Fruit fly (Drosophila melanogaster) whole organism, embryonic: ENCODE results near the gene Spn27A.
A peak's percentile ranks its signal among the peaks of the same experiment; 100 is the strongest.

Experiments used
- Abd-B ChIP-seq: fragments of 200-800 bp; sonication (Bioruptor generic); optimal IDR thresholded peaks from 2 replicates; lab custom pipeline; 2018; ENCODE audit warnings: missing biosample characterization, mild to moderate bottlenecking, missing genetic modification characterization, moderate library complexity
- Antp ChIP-seq: fragments of 200-800 bp; sonication (Bioruptor generic); optimal IDR thresholded peaks from 3 replicates; lab custom pipeline; 2016; ENCODE audit warnings: missing biosample characterization, missing genetic modification characterization
- Atf3 ChIP-seq: fragments of 200-800 bp; sonication (Bioruptor generic); optimal IDR thresholded peaks from 3 replicates; lab custom pipeline; 2016; ENCODE audit warnings: missing biosample characterization, missing genetic modification characterization
- Bdp1 ChIP-seq: fragments of 200-800 bp; sonication (Bioruptor generic); optimal IDR thresholded peaks from 3 replicates; lab custom pipeline; 2016; ENCODE audit warnings: missing biosample characterization, missing genetic modification characterization
- CG11504 ChIP-seq: fragments of 200-800 bp; sonication (Bioruptor generic); optimal IDR thresholded peaks from 3 replicates; lab custom pipeline; 2019; ENCODE audit warnings: missing biosample characterization, mild to moderate bottlenecking, missing genetic modification characterization, moderate library complexity
- CG1233 ChIP-seq: fragments of 200-800 bp; sonication (Bioruptor generic); optimal IDR thresholded peaks from 4 replicates; lab custom pipeline; 2018; ENCODE audit warnings: missing biosample characterization, mild to moderate bottlenecking, missing genetic modification characterization
- CG13894 ChIP-seq: fragments of 200-800 bp; sonication (Bioruptor generic); optimal IDR thresholded peaks from 3 replicates; lab custom pipeline; 2018; ENCODE audit warnings: missing biosample characterization, mild to moderate bottlenecking, missing genetic modification characterization, moderate library complexity
- CG14014 ChIP-seq: fragments of 200-800 bp; sonication (Bioruptor generic); IDR thresholded peaks from 2 replicates; pipeline ENCODE4 v1.3.6; 2022; ENCODE audit warnings: missing biosample characterization, missing genetic modification characterization
- CG15514 ChIP-seq: fragments of 200-800 bp; sonication (Bioruptor generic); optimal IDR thresholded peaks from 3 replicates; lab custom pipeline; 2017; ENCODE audit warnings: missing biosample characterization, missing genetic modification characterization, mild to moderate bottlenecking, moderate library complexity, missing genetic modification reagents
- CG17186 ChIP-seq: fragments of 200-800 bp; sonication (Bioruptor generic); optimal IDR thresholded peaks from 3 replicates; lab custom pipeline; 2017; ENCODE audit warnings: missing biosample characterization, missing genetic modification reagents, missing genetic modification characterization
- CG17829 ChIP-seq: fragments of 200-800 bp; optimal IDR thresholded peaks from 2 replicates; lab custom pipeline; 2019; ENCODE audit warnings: missing biosample characterization, mild to moderate bottlenecking, missing genetic modification characterization, moderate library complexity
- CG2116 ChIP-seq: fragments of 200-800 bp; sonication (Bioruptor generic); optimal IDR thresholded peaks from 3 replicates; lab custom pipeline; 2018; ENCODE audit warnings: missing biosample characterization, mild to moderate bottlenecking, missing genetic modification characterization
- CG2129 ChIP-seq: fragments of 200-800 bp; sonication (Bioruptor generic); IDR thresholded peaks from 2 replicates; pipeline ENCODE4 v1.3.6; 2022; ENCODE audit warnings: missing biosample characterization, missing genetic modification characterization; ENCODE audit not compliant: partially characterized antibody
- CG2678 ChIP-seq: fragments of 200-800 bp; sonication (Bioruptor generic); optimal IDR thresholded peaks from 3 replicates; lab custom pipeline; 2019; ENCODE audit warnings: missing biosample characterization, mild to moderate bottlenecking, missing genetic modification characterization, moderate library complexity
- CG4360 ChIP-seq: fragments of 200-800 bp; sonication (Bioruptor generic); IDR thresholded peaks from 2 replicates; pipeline ENCODE4 v1.3.6; 2022; ENCODE audit warnings: missing biosample characterization, missing genetic modification characterization
- CG6689 ChIP-seq: fragments of 200-800 bp; sonication (Bioruptor generic); IDR thresholded peaks from 2 replicates; pipeline ENCODE4 v1.3.6; 2022; ENCODE audit warnings: missing biosample characterization, missing genetic modification characterization
- CG9727 ChIP-seq: fragments of 200-800 bp; sonication (Bioruptor generic); optimal IDR thresholded peaks from 3 replicates; lab custom pipeline; 2017; ENCODE audit warnings: missing biosample characterization, mild to moderate bottlenecking, missing genetic modification characterization
- CG9797 ChIP-seq: fragments of 200-800 bp; sonication (Bioruptor generic); optimal IDR thresholded peaks from 3 replicates; lab custom pipeline; 2018; ENCODE audit warnings: missing biosample characterization, mild to moderate bottlenecking, missing genetic modification characterization
- Dfd ChIP-seq, 2 experiments: fragments of >200 bp; optimal IDR thresholded peaks; 2 replicates each; lab custom pipeline; 2017; ENCODE audit warnings: missing biosample characterization in 2 of 2, missing genetic modification characterization in 2 of 2
- Drgx ChIP-seq: fragments of 200-800 bp; sonication (Bioruptor generic); IDR thresholded peaks from 2 replicates; pipeline ENCODE4 v1.3.6; 2022; ENCODE audit warnings: missing biosample characterization, missing genetic modification characterization
- H15 ChIP-seq: fragments of 200-800 bp; sonication (Bioruptor generic); IDR thresholded peaks from 3 replicates; pipeline ENCODE4 v1.3.6; 2022; ENCODE audit warnings: missing biosample characterization, missing genetic modification characterization
- HLH54F ChIP-seq: fragments of 200-800 bp; sonication (Bioruptor generic); optimal IDR thresholded peaks from 3 replicates; lab custom pipeline; 2016; ENCODE audit warnings: missing biosample characterization, missing genetic modification characterization
- HLHmδ ChIP-seq: fragments of 200-800 bp; sonication (Bioruptor generic); optimal IDR thresholded peaks from 2 replicates; lab custom pipeline; 2018; ENCODE audit warnings: missing biosample characterization, mild to moderate bottlenecking, missing genetic modification characterization, moderate library complexity
- HmgD ChIP-seq: fragments of 200-800 bp; sonication (Bioruptor generic); optimal IDR thresholded peaks from 3 replicates; lab custom pipeline; 2016; ENCODE audit warnings: missing biosample characterization, missing genetic modification characterization
- MBD-R2 ChIP-seq: fragments of 200-800 bp; sonication (Bioruptor generic); IDR thresholded peaks from 2 replicates; pipeline ENCODE4 v1.3.6; 2022; ENCODE audit warnings: missing biosample characterization, missing genetic modification characterization
- MESR4 ChIP-seq: fragments of 200-800 bp; sonication (Bioruptor generic); optimal IDR thresholded peaks from 2 replicates; lab custom pipeline; 2018; ENCODE audit warnings: missing biosample characterization, mild to moderate bottlenecking, missing genetic modification characterization, moderate library complexity
- Nf-YC ChIP-seq: fragments of 200-800 bp; optimal IDR thresholded peaks from 3 replicates; lab custom pipeline; 2019; ENCODE audit warnings: missing biosample characterization, mild to moderate bottlenecking, missing genetic modification characterization, moderate library complexity
- Ravus ChIP-seq: fragments of 200-800 bp; sonication (Bioruptor generic); IDR thresholded peaks from 2 replicates; pipeline ENCODE4 v1.3.6; 2022; ENCODE audit warnings: missing biosample characterization, missing genetic modification characterization
- Rfx ChIP-seq: fragments of 200-800 bp; sonication (Bioruptor generic); IDR thresholded peaks from 2 replicates; pipeline ENCODE4 v1.3.6; 2022; ENCODE audit warnings: missing biosample characterization, missing genetic modification characterization
- Sin3A ChIP-seq: fragments of >200 bp; optimal IDR thresholded peaks from 2 replicates; lab custom pipeline; 2018
- TFAM ChIP-seq: fragments of 200-800 bp; sonication (Bioruptor generic); optimal IDR thresholded peaks from 2 replicates; lab custom pipeline; 2017; ENCODE audit warnings: missing biosample characterization, missing genetic modification characterization, inconsistent platforms
- al ChIP-seq: fragments of 200-800 bp; sonication (Bioruptor generic); IDR thresholded peaks from 2 replicates; pipeline ENCODE4 v1.3.6; 2022; ENCODE audit warnings: missing biosample characterization, missing genetic modification characterization
- ara ChIP-seq: fragments of 200-800 bp; sonication (Bioruptor generic); IDR thresholded peaks from 2 replicates; pipeline ENCODE4 v1.3.6; 2022; ENCODE audit warnings: missing biosample characterization, missing genetic modification characterization
- cad ChIP-seq: fragments of >200 bp; optimal IDR thresholded peaks from 2 replicates; lab custom pipeline; 2017; ENCODE audit warnings: missing biosample characterization, missing genetic modification characterization
- cas ChIP-seq: fragments of 200-800 bp; sonication (Bioruptor generic); IDR thresholded peaks from 2 replicates; pipeline ENCODE4 v1.3.6; 2022; ENCODE audit warnings: missing biosample characterization, missing genetic modification characterization
- da ChIP-seq: fragments of 200-800 bp; sonication (Bioruptor generic); optimal IDR thresholded peaks from 2 replicates; lab custom pipeline; 2016; ENCODE audit warnings: missing biosample characterization, missing genetic modification characterization
- danr ChIP-seq: fragments of 200-800 bp; sonication (Bioruptor generic); IDR thresholded peaks from 2 replicates; pipeline ENCODE4 v1.3.6; 2022; ENCODE audit warnings: missing biosample characterization, missing genetic modification characterization
- her ChIP-seq: fragments of 200-800 bp; sonication (Bioruptor generic); optimal IDR thresholded peaks from 2 replicates; lab custom pipeline; 2016; ENCODE audit warnings: missing biosample characterization, missing genetic modification characterization
- kay ChIP-seq: fragments of 200-800 bp; sonication (Bioruptor generic); optimal IDR thresholded peaks from 2 replicates; lab custom pipeline; 2016; ENCODE audit warnings: missing biosample characterization, missing genetic modification characterization
- pan ChIP-seq, 4 experiments: fragments of >200 bp in 3 of 4; fragments of 200-800 bp in 1 of 4; sonication (Bioruptor generic) in 1 of 4; optimal IDR thresholded peaks in 3 of 4; IDR thresholded peaks in 1 of 4; 2 replicates each; pipeline versions ENCODE4 v1.3.6 to Lab custom; 2017 to 2022; ENCODE audit warnings: missing biosample characterization in 2 of 4, missing genetic modification characterization in 2 of 4, mixed read lengths in 1 of 4
- pnt ChIP-seq: fragments of 200-800 bp; sonication (Bioruptor generic); optimal IDR thresholded peaks from 3 replicates; lab custom pipeline; 2016; ENCODE audit warnings: missing biosample characterization, missing genetic modification characterization
- psq ChIP-seq: fragments of 200-800 bp; sonication (Bioruptor generic); optimal IDR thresholded peaks from 2 replicates; lab custom pipeline; 2017; ENCODE audit warnings: missing biosample characterization, missing genetic modification characterization
- sens-2 ChIP-seq: fragments of 200-800 bp; sonication (Bioruptor generic); IDR thresholded peaks from 2 replicates; pipeline ENCODE4 v1.3.6; 2022; ENCODE audit warnings: missing biosample characterization, missing genetic modification characterization
- trem ChIP-seq: fragments of 200-800 bp; optimal IDR thresholded peaks from 3 replicates; lab custom pipeline; 2019; ENCODE audit warnings: missing biosample characterization, mild to moderate bottlenecking, missing genetic modification characterization, moderate library complexity
- ttk ChIP-seq: fragments of 200-800 bp; sonication (Bioruptor generic); IDR thresholded peaks from 2 replicates; pipeline ENCODE4 v2.1.2; 2022; ENCODE audit warnings: missing biosample characterization, missing genetic modification characterization
- twi ChIP-seq: fragments of 200-800 bp; optimal IDR thresholded peaks from 2 replicates; lab custom pipeline; 2019; ENCODE audit warnings: missing biosample characterization, mild to moderate bottlenecking, missing genetic modification characterization, moderate library complexity
- unpg ChIP-seq: fragments of 200-800 bp; sonication (Bioruptor generic); optimal IDR thresholded peaks from 3 replicates; lab custom pipeline; 2018; ENCODE audit warnings: missing biosample characterization, mild to moderate bottlenecking, missing genetic modification characterization, moderate library complexity
- vfl ChIP-seq: fragments of 200-800 bp; sonication (Bioruptor generic); optimal IDR thresholded peaks from 2 replicates; lab custom pipeline; 2016; ENCODE audit warnings: missing biosample characterization, missing genetic modification characterization
- z ChIP-seq: fragments of 200-800 bp; sonication (Bioruptor generic); IDR thresholded peaks from 3 replicates; pipeline ENCODE4 v1.3.6; 2022; ENCODE audit warnings: missing biosample characterization, missing genetic modification characterization

Spn27A gene

dm6 chr2L:6683992-6684882 lies 11.1 kb upstream of the Spn27A start, which contains the start of gene Nhe3 (continued):
- TF ChIP-seq Antp (peak; percentile 77), HmgD (GFP tag; lab: Kevin White, UChicago) (no peak), CG4360 (GFP tag; lab: Robert Waterston, UW) (no peak), cad (GFP tag; lab: Kevin White, UChicago) (no peak), z (no peak), Sin3A (lab: Kevin White, UChicago) (peak; percentile 67), Nf-YC (peak; percentile 67), CG6689 (peak; percentile 87), pnt (GFP tag; lab: Kevin White, UChicago) (peak; percentile 57), Drgx (GFP tag; lab: Robert Waterston, UW) (peak; percentile 67), CG15514 (GFP tag; lab: Kevin White, UChicago) (peak; percentile 76), Bdp1 (GFP tag; lab: Kevin White, UChicago) (peak; percentile 74), twi (tag; lab: Kevin White, UChicago) (peak; percentile 56), CG2678 (tag; lab: Kevin White, UChicago) (peak; percentile 82), H15 (GFP tag; lab: Robert Waterston, UW) (peak; percentile 82), CG1233 (peak; percentile 73), ara (peak; percentile 78), HLHmδ (GFP tag; lab: Kevin White, UChicago) (no peak), Dfd (GFP tag; optimal IDR thresholded peaks at IDR 0.05; lab: Kevin White, UChicago) (no peak), pan (optimal IDR thresholded peaks at IDR 0.05; lab: Kevin White, UChicago) (no peak), pan (GFP tag; optimal IDR thresholded peaks at IDR 0.05 in 1 of 2, IDR thresholded peaks at IDR 0.05 in 1 of 2) (peak in 1 of 2 experiments; percentile 85), CG17829 (tag; lab: Kevin White, UChicago) (peak; percentile 75), CG14014 (GFP tag; lab: Robert Waterston, UW) (peak; percentile 84), da (GFP tag; lab: Kevin White, UChicago) (no peak), CG2129 (GFP tag; lab: Robert Waterston, UW) (no peak), CG9797 (GFP tag; lab: Kevin White, UChicago) (peak; percentile 74), Rfx (GFP tag; lab: Robert Waterston, UW) (peak; percentile 90), CG11504 (no peak), psq (GFP tag; lab: Kevin White, UChicago) (peak; percentile 39), HLH54F (GFP tag; lab: Kevin White, UChicago) (peak; percentile 85), MBD-R2 (GFP tag; lab: Robert Waterston, UW) (peak; percentile 77), CG17186 (GFP tag; lab: Kevin White, UChicago) (peak; percentile 30), trem (tag; lab: Kevin White, UChicago) (peak; percentile 73), TFAM (GFP tag; lab: Kevin White, UChicago) (no peak), Ravus (GFP tag; lab: Robert Waterston, UW) (peak; percentile 45), cas (GFP tag; lab: Robert Waterston, UW) (0 out of 2 replicates have a peak, but pooled peaks have one; percentile 41), MESR4 (GFP tag; lab: Kevin White, UChicago) (peak; percentile 75), CG13894 (no peak), CG9727 (GFP tag; lab: Kevin White, UChicago) (peak; percentile 85), sens-2 (GFP tag; lab: Robert Waterston, UW) (peak; percentile 60; the same call in 1 of the 2 replicates), ttk (GFP tag; lab: Robert Waterston, UW) (peak; percentile 78), vfl (GFP tag; lab: Kevin White, UChicago) (peak; percentile 81), danr (GFP tag; lab: Robert Waterston, UW) (peak; percentile 46; the same call in 1 of the 2 replicates), Abd-B (GFP tag; lab: Kevin White, UChicago) (peak; percentile 74), CG2116 (GFP tag; lab: Kevin White, UChicago) (peak; percentile 76), al (peak; percentile 82), unpg (GFP tag; lab: Kevin White, UChicago) (peak; percentile 80), her (GFP tag; lab: Kevin White, UChicago) (peak; percentile 37), Atf3 (GFP tag; lab: Kevin White, UChicago) (peak; percentile 70), kay (GFP tag; lab: Kevin White, UChicago) (peak; percentile 74)
